Worm (Caenorhabditis elegans) whole organism, L1 larva: ENCODE measurements around the gene B0495.7.

Source experiments
- ets-5 ChIP-seq: fragments of 200-800 bp; sonication (Bioruptor generic); IDR thresholded peaks from 2 replicates; pipeline ENCODE4 v1.3.6; 2022; ENCODE audit warnings: missing genetic modification characterization, missing compliant biosample characterization
- grh-1 ChIP-seq: fragments of 200-800 bp; sonication (Bioruptor generic); IDR thresholded peaks from 2 replicates; pipeline ENCODE4 v1.3.6; 2022; ENCODE audit warnings: missing genetic modification reagents, missing genetic modification characterization, missing compliant biosample characterization
- hpl-2 ChIP-seq: fragments of 150-350 bp; optimal IDR thresholded peaks from 2 replicates; lab custom pipeline; 2014; ENCODE audit warnings: missing biosample characterization, missing genetic modification reagents, missing genetic modification characterization
- jun-1 ChIP-seq: fragments of 150-350 bp; optimal IDR thresholded peaks from 2 replicates; lab custom pipeline; 2014; ENCODE audit warnings: missing biosample characterization, missing genetic modification reagents, missing genetic modification characterization
- nhr-28 ChIP-seq: fragments of 150-350 bp; optimal IDR thresholded peaks from 2 replicates; lab custom pipeline; 2014; ENCODE audit warnings: missing biosample characterization, missing genetic modification characterization
- nhr-71 ChIP-seq: sonication (generic microtip); optimal IDR thresholded peaks from 2 replicates; lab custom pipeline; 2016; ENCODE audit warnings: mild to moderate bottlenecking, missing genetic modification characterization, moderate library complexity, missing compliant biosample characterization
- sox-4 ChIP-seq: sonication (generic microtip); optimal IDR thresholded peaks from 2 replicates; lab custom pipeline; 2016; ENCODE audit warnings: missing genetic modification characterization, missing compliant biosample characterization
- vab-15 ChIP-seq: sonication (generic microtip); optimal IDR thresholded peaks from 2 replicates; lab custom pipeline; 2017; ENCODE audit warnings: missing genotype, mild to moderate bottlenecking, missing genetic modification characterization, missing compliant biosample characterization
- zag-1 ChIP-seq: fragments of 150-350 bp; optimal IDR thresholded peaks from 2 replicates; lab custom pipeline; 2014; ENCODE audit warnings: missing biosample characterization, missing genetic modification characterization

DNA sequence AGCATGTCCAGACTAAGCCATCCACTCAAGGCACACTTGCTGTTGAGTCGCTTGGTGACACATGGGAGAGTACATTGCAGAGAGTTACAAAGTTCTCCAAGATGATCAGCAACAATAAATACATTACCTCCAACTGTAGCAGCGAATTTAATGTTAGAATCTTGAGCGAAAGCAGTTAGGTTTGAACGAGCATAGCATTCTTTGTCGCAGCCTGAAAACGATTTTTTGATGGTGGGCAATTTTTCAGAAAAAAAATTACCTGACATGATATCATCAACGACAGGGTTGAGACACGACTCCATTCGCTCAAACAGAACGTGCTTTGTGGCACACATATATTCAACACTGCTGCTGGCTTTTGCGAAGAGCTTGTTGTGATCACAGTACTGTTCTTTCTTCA is 42.0 kb downstream of the B0495.7 start:
- TF ChIP-seq nhr-28 (tag; lab: Kevin White, UChicago) = no peak
- no peak for TF ChIP-seq hpl-2 (GFP tag; lab: Kevin White, UChicago)
- TF ChIP-seq zag-1 (tag; lab: Kevin White, UChicago) = no peak
- no peak for TF ChIP-seq nhr-71 (tag; lab: Kevin White, UChicago)
- no peak for TF ChIP-seq sox-4 (tag; lab: Kevin White, UChicago)
- no peak for TF ChIP-seq vab-15 (tag; lab: Kevin White, UChicago)
- TF ChIP-seq jun-1 (tag; lab: Kevin White, UChicago) = no peak
- no peak for TF ChIP-seq ets-5 (GFP tag; lab: Robert Waterston, UW)
- TF ChIP-seq grh-1 (GFP tag; lab: Robert Waterston, UW) = no peak
